Fruit fly (Drosophila melanogaster): ENCODE measurements around the gene Jon65Aiii.

- TF ChIP-seq tj (GFP tag; optimal IDR thresholded peaks at IDR 0.05), result no peak
- peak; percentile 73 for TF ChIP-seq toe (GFP tag; optimal IDR thresholded peaks at IDR 0.05)
- TF ChIP-seq CG1620 (GFP tag; optimal IDR thresholded peaks at IDR 0.05), result peak; percentile 63
- peak; percentile 1 for TF ChIP-seq cic (GFP tag; optimal IDR thresholded peaks at IDR 0.05)
- no peak for TF ChIP-seq kay (GFP tag; ENCODE audit: borderline replicate concordance)
- TF ChIP-seq CG14711 (tag; optimal IDR thresholded peaks at IDR 0.05), result peak; percentile 23
- TF ChIP-seq Mnt (GFP tag; optimal IDR thresholded peaks at IDR 0.05), result peak; percentile 46
- peak; percentile 46 for TF ChIP-seq CG7045 (GFP tag; optimal IDR thresholded peaks at IDR 0.05)
- peak; percentile 56 for TF ChIP-seq CG7101 (tag; optimal IDR thresholded peaks at IDR 0.05)
Observed at dm6 chr3L:6074975-6075692, 24.6 kb downstream of the Jon65Aiii start, which contains the start of the genes CG13295 and CG6610.

Measured in whole organism, adult.